Fruit fly (Drosophila melanogaster) whole organism, embryonic: ENCODE results near the gene CG17127.

Experiments used
- ATbp ChIP-seq: fragments of 200-800 bp; sonication (Bioruptor generic); optimal IDR thresholded peaks from 2 replicates; lab custom pipeline; 2017; ENCODE audit warnings: missing biosample characterization, mild to moderate bottlenecking, missing genetic modification characterization, missing genetic modification reagents
- Abd-B ChIP-seq: fragments of 200-800 bp; sonication (Bioruptor generic); optimal IDR thresholded peaks from 2 replicates; lab custom pipeline; 2018; ENCODE audit warnings: missing biosample characterization, mild to moderate bottlenecking, missing genetic modification characterization, moderate library complexity
- Adf1 ChIP-seq: fragments of 200-800 bp; sonication (Bioruptor generic); IDR thresholded peaks from 2 replicates; pipeline ENCODE4 v1.3.6; 2022; ENCODE audit warnings: missing biosample characterization, missing genetic modification characterization
- Antp ChIP-seq: fragments of 200-800 bp; sonication (Bioruptor generic); optimal IDR thresholded peaks from 3 replicates; lab custom pipeline; 2016; ENCODE audit warnings: missing biosample characterization, missing genetic modification characterization
- Atf6 ChIP-seq: fragments of 200-800 bp; sonication (Bioruptor generic); IDR thresholded peaks from 2 replicates; pipeline ENCODE4 v1.3.6; 2022; ENCODE audit warnings: missing biosample characterization, missing genetic modification characterization
- B-H1 ChIP-seq: fragments of 200-800 bp; sonication (Bioruptor generic); IDR thresholded peaks from 3 replicates; pipeline ENCODE4 v1.3.6; 2022; ENCODE audit warnings: missing biosample characterization, missing genetic modification characterization
- C15 ChIP-seq: fragments of 200-800 bp; sonication (Bioruptor generic); IDR thresholded peaks from 3 replicates; pipeline ENCODE4 v1.3.6; 2022; ENCODE audit warnings: missing biosample characterization, missing genetic modification characterization
- CG10431 ChIP-seq: fragments of 200-800 bp; sonication (Bioruptor generic); optimal IDR thresholded peaks from 3 replicates; lab custom pipeline; 2018; ENCODE audit warnings: missing biosample characterization, mild to moderate bottlenecking, missing genetic modification characterization
- CG13123 ChIP-seq: fragments of 200-800 bp; sonication (Bioruptor generic); optimal IDR thresholded peaks from 2 replicates; lab custom pipeline; 2016; ENCODE audit warnings: missing biosample characterization, missing genetic modification characterization
- CG13624 ChIP-seq: fragments of 200-800 bp; sonication (Bioruptor generic); optimal IDR thresholded peaks from 2 replicates; lab custom pipeline; 2016; ENCODE audit warnings: missing biosample characterization, missing genetic modification characterization
- CG14050 ChIP-seq: fragments of 200-800 bp; sonication (Bioruptor generic); IDR thresholded peaks from 3 replicates; pipeline ENCODE4 v1.3.6; 2022; ENCODE audit warnings: missing biosample characterization, missing genetic modification characterization
- CG14667 ChIP-seq: fragments of 200-800 bp; sonication (Bioruptor generic); IDR thresholded peaks from 2 replicates; pipeline ENCODE4 v1.3.6; 2022; ENCODE audit warnings: missing biosample characterization, missing genetic modification characterization
- CG30431 ChIP-seq: fragments of 200-800 bp; sonication (Bioruptor generic); optimal IDR thresholded peaks from 2 replicates; lab custom pipeline; 2017; ENCODE audit warnings: missing biosample characterization, missing genetic modification characterization
- CG31441 ChIP-seq: fragments of 200-800 bp; sonication (Bioruptor generic); IDR thresholded peaks from 2 replicates; pipeline ENCODE4 v1.3.6; 2022; ENCODE audit warnings: missing biosample characterization, missing genetic modification characterization
- CG3995 ChIP-seq: fragments of 200-800 bp; sonication (Bioruptor generic); optimal IDR thresholded peaks from 3 replicates; lab custom pipeline; 2016; ENCODE audit warnings: missing biosample characterization, missing genetic modification characterization
- CG6683 ChIP-seq: fragments of 200-800 bp; sonication (Bioruptor generic); optimal IDR thresholded peaks from 2 replicates; lab custom pipeline; 2017; ENCODE audit warnings: missing biosample characterization, mild to moderate bottlenecking, missing genetic modification characterization, missing genetic modification reagents
- CG7987 ChIP-seq: fragments of 200-800 bp; sonication (Bioruptor generic); optimal IDR thresholded peaks from 2 replicates; lab custom pipeline; 2018; ENCODE audit warnings: missing biosample characterization, mild to moderate bottlenecking, missing genetic modification characterization, moderate library complexity
- CG9609 ChIP-seq: fragments of 200-800 bp; sonication (Bioruptor generic); optimal IDR thresholded peaks from 3 replicates; lab custom pipeline; 2016; ENCODE audit warnings: missing biosample characterization, missing genetic modification characterization
- Dip2 ChIP-seq: fragments of 200-800 bp; sonication (Bioruptor generic); IDR thresholded peaks from 2 replicates; pipeline ENCODE4 v1.3.6; 2022; ENCODE audit warnings: missing biosample characterization, missing genetic modification characterization
- H2.0 ChIP-seq: fragments of 200-800 bp; sonication (Bioruptor generic); IDR thresholded peaks from 2 replicates; pipeline ENCODE4 v1.3.6; 2022; ENCODE audit warnings: missing biosample characterization, missing genetic modification characterization
- HmgZ ChIP-seq: fragments of 200-800 bp; sonication (Bioruptor generic); optimal IDR thresholded peaks from 2 replicates; lab custom pipeline; 2018; ENCODE audit warnings: missing biosample characterization, mild to moderate bottlenecking, missing genetic modification characterization
- Hr39 ChIP-seq: fragments of >200 bp; optimal IDR thresholded peaks from 2 replicates; lab custom pipeline; 2017
- Hr51 ChIP-seq, 2 experiments: fragments of 200-800 bp; sonication (Bioruptor generic); optimal IDR thresholded peaks; 2 replicates in 1 of 2; 3 replicates in 1 of 2; lab custom pipeline; 2016 to 2018; ENCODE audit warnings: missing biosample characterization in 2 of 2, missing genetic modification characterization in 2 of 2, mild to moderate bottlenecking in 1 of 2, moderate library complexity in 1 of 2
- Hr78 ChIP-seq, 2 experiments: fragments of 200-800 bp in 1 of 2; fragments of >200 bp in 1 of 2; sonication (Bioruptor generic) in 1 of 2; optimal IDR thresholded peaks; 2 replicates each; lab custom pipeline; 2017 to 2019; ENCODE audit warnings: missing biosample characterization in 2 of 2, missing genetic modification characterization in 2 of 2, mild to moderate bottlenecking in 1 of 2, moderate library complexity in 1 of 2
- Mrtf ChIP-seq: fragments of 200-800 bp; sonication (Bioruptor generic); IDR thresholded peaks from 3 replicates; pipeline ENCODE4 v1.3.6; 2022; ENCODE audit warnings: missing biosample characterization, missing genetic modification characterization
- Oaz ChIP-seq: fragments of 200-800 bp; sonication (Bioruptor generic); IDR thresholded peaks from 2 replicates; pipeline ENCODE4 v1.3.6; 2022; ENCODE audit warnings: missing biosample characterization, missing genetic modification characterization
- Opbp ChIP-seq: fragments of 200-800 bp; sonication (Bioruptor generic); IDR thresholded peaks from 3 replicates; pipeline ENCODE4 v1.3.6; 2022; ENCODE audit warnings: missing biosample characterization, missing genetic modification characterization; ENCODE audit not compliant: partially characterized antibody
- Pdp1 ChIP-seq, 2 experiments: fragments of 200-800 bp; sonication (Bioruptor generic); optimal IDR thresholded peaks; 3 replicates each; lab custom pipeline; 2016; ENCODE audit warnings: missing biosample characterization in 2 of 2, missing genetic modification characterization in 2 of 2, mild to moderate bottlenecking in 1 of 2, moderate library complexity in 1 of 2
- Sox100B ChIP-seq: fragments of 200-800 bp; sonication (Bioruptor generic); optimal IDR thresholded peaks from 3 replicates; lab custom pipeline; 2018; ENCODE audit warnings: missing biosample characterization, mild to moderate bottlenecking, missing genetic modification characterization
- Xrp1 ChIP-seq: fragments of 200-800 bp; sonication (Bioruptor generic); IDR thresholded peaks from 2 replicates; pipeline ENCODE4 v1.3.6; 2022; ENCODE audit warnings: missing biosample characterization, missing genetic modification characterization
- ab ChIP-seq: fragments of 200-800 bp; sonication (Bioruptor generic); optimal IDR thresholded peaks from 2 replicates; lab custom pipeline; 2016; ENCODE audit warnings: missing biosample characterization, missing genetic modification characterization
- bcd ChIP-seq: fragments of 200-800 bp; sonication (Bioruptor generic); optimal IDR thresholded peaks from 2 replicates; lab custom pipeline; 2017; ENCODE audit warnings: missing biosample characterization, mild to moderate bottlenecking, missing genetic modification characterization
- bowl ChIP-seq: fragments of 200-800 bp; sonication (Bioruptor generic); IDR thresholded peaks from 2 replicates; pipeline ENCODE4 v1.3.6; 2022; ENCODE audit warnings: missing biosample characterization, missing genetic modification characterization
- br ChIP-seq: fragments of >200 bp; optimal IDR thresholded peaks from 2 replicates; lab custom pipeline; 2017
- bsh ChIP-seq, 2 experiments: fragments of 200-800 bp; sonication (Bioruptor generic); optimal IDR thresholded peaks; 2 replicates each; lab custom pipeline; 2017 to 2018; ENCODE audit warnings: mild to moderate bottlenecking in 2 of 2, missing biosample characterization in 2 of 2, missing genetic modification characterization in 2 of 2, moderate library complexity in 1 of 2
- crc ChIP-seq: fragments of 200-800 bp; sonication (Bioruptor generic); optimal IDR thresholded peaks from 2 replicates; lab custom pipeline; 2016; ENCODE audit warnings: missing biosample characterization, missing genetic modification characterization
- dati ChIP-seq: fragments of 200-800 bp; sonication (Bioruptor generic); IDR thresholded peaks from 2 replicates; pipeline ENCODE4 v1.3.6; 2022; ENCODE audit warnings: missing biosample characterization, missing genetic modification characterization
- fd96Cb ChIP-seq: fragments of 200-800 bp; sonication (Bioruptor generic); optimal IDR thresholded peaks from 2 replicates; lab custom pipeline; 2018; ENCODE audit warnings: missing biosample characterization, mild to moderate bottlenecking, missing genetic modification characterization, moderate library complexity
- fu2 ChIP-seq: fragments of 200-800 bp; sonication (Bioruptor generic); optimal IDR thresholded peaks from 2 replicates; lab custom pipeline; 2016; ENCODE audit warnings: missing biosample characterization, missing genetic modification characterization
- h ChIP-seq: fragments of >200 bp; optimal IDR thresholded peaks from 2 replicates; lab custom pipeline; 2017
- hb ChIP-seq: fragments of 200-800 bp; sonication (Bioruptor generic); IDR thresholded peaks from 3 replicates; pipeline ENCODE4 v1.3.6; 2022; ENCODE audit warnings: missing biosample characterization, missing genetic modification characterization; ENCODE audit not compliant: partially characterized antibody
- lilli ChIP-seq: fragments of 200-800 bp; sonication (Bioruptor generic); optimal IDR thresholded peaks from 3 replicates; lab custom pipeline; 2016; ENCODE audit warnings: missing biosample characterization, missing genetic modification characterization
- slp2 ChIP-seq: fragments of 200-800 bp; sonication (Bioruptor generic); optimal IDR thresholded peaks from 2 replicates; lab custom pipeline; 2016; ENCODE audit warnings: missing biosample characterization, missing genetic modification characterization
- sr ChIP-seq: fragments of 200-800 bp; sonication (Bioruptor generic); IDR thresholded peaks from 3 replicates; pipeline ENCODE4 v1.3.6; 2022; ENCODE audit warnings: missing biosample characterization, missing genetic modification characterization
- tio ChIP-seq: fragments of 200-800 bp; sonication (Bioruptor generic); optimal IDR thresholded peaks from 2 replicates; lab custom pipeline; 2017; ENCODE audit warnings: missing biosample characterization, missing genetic modification characterization, inconsistent platforms
- unpg ChIP-seq: fragments of 200-800 bp; sonication (Bioruptor generic); optimal IDR thresholded peaks from 3 replicates; lab custom pipeline; 2018; ENCODE audit warnings: missing biosample characterization, mild to moderate bottlenecking, missing genetic modification characterization, moderate library complexity
- usp ChIP-seq: fragments of >200 bp; optimal IDR thresholded peaks from 2 replicates; lab custom pipeline; 2017; ENCODE audit warnings: missing biosample characterization, missing genetic modification characterization
- vfl ChIP-seq: fragments of 200-800 bp; sonication (Bioruptor generic); optimal IDR thresholded peaks from 2 replicates; lab custom pipeline; 2016; ENCODE audit warnings: missing biosample characterization, missing genetic modification characterization
- vnd ChIP-seq: fragments of 200-800 bp; sonication (Bioruptor generic); IDR thresholded peaks from 3 replicates; pipeline ENCODE4 v1.3.6; 2022; ENCODE audit warnings: missing biosample characterization, missing genetic modification characterization; ENCODE audit not compliant: partially characterized antibody
- wek ChIP-seq: fragments of 200-800 bp; sonication (Bioruptor generic); optimal IDR thresholded peaks from 3 replicates; lab custom pipeline; 2018; ENCODE audit warnings: missing biosample characterization, mild to moderate bottlenecking, missing genetic modification characterization, moderate library complexity
- zen ChIP-seq: fragments of 200-800 bp; sonication (Bioruptor generic); optimal IDR thresholded peaks from 3 replicates; lab custom pipeline; 2018; ENCODE audit warnings: missing biosample characterization, mild to moderate bottlenecking, missing genetic modification characterization, moderate library complexity
- zf30C ChIP-seq: fragments of 200-800 bp; sonication (Bioruptor generic); optimal IDR thresholded peaks from 3 replicates; lab custom pipeline; 2018; ENCODE audit warnings: missing biosample characterization, mild to moderate bottlenecking, missing genetic modification characterization

CG17127 gene

DNA sequence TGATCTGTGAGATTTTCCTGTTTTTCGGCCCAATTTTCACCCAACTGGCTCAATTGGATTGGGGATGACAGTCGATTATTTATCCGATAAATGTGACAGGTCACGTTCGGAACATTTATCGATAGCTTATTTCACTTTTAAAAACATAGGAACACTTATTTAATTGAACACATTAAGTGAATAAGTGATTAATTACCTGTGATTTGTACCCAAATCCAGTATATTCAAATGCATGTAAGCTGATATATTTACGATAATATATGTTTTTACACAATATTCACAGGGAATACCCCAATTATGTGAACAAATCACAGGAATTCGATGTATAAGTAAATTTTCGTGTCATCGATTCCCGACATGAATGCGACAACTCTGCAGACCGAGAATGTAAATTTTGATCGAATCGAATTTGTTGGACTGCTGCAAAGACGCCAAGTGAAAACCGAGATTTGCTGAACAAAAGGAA lies 38.3 kb upstream of the CG17127 start, which contains the start of the genes EMC3 and Dpy-30L1 (continued):
- no peak for TF ChIP-seq bcd
- TF ChIP-seq h (lab: Kevin White, UChicago), result no peak
- no peak for TF ChIP-seq CG30431
- no peak for TF ChIP-seq br (lab: Kevin White, UChicago)
- TF ChIP-seq usp, result no peak
- no peak for TF ChIP-seq unpg (GFP tag; lab: Kevin White, UChicago)
- TF ChIP-seq bsh (GFP tag; optimal IDR thresholded peaks at IDR 0.05; lab: Kevin White, UChicago), result peak in 1 of 2 experiments; percentile 53
- TF ChIP-seq Sox100B (GFP tag; lab: Kevin White, UChicago), result no peak
- TF ChIP-seq HmgZ (tag; lab: Kevin White, UChicago), result peak; percentile 64
- peak; percentile 57 for TF ChIP-seq Antp (GFP tag; lab: Kevin White, UChicago)
- TF ChIP-seq ab (GFP tag; lab: Kevin White, UChicago), result no peak
- peak; percentile 2 for TF ChIP-seq fd96Cb (tag; lab: Kevin White, UChicago)
- peak; percentile 10 for TF ChIP-seq vfl (GFP tag; lab: Kevin White, UChicago)
- TF ChIP-seq CG14667 (GFP tag; lab: Robert Waterston, UW), result 0 out of 2 replicates have a peak, but pooled peaks have one; percentile 29
- TF ChIP-seq CG31441 (GFP tag; lab: Robert Waterston, UW), result no peak; the same call in none of the 2 replicates
- peak; percentile 78 for TF ChIP-seq vnd
- TF ChIP-seq slp2 (GFP tag; lab: Kevin White, UChicago), result no peak
- TF ChIP-seq dati, result no peak
- no peak for TF ChIP-seq CG13123 (GFP tag; lab: Kevin White, UChicago)
- no peak for TF ChIP-seq B-H1 (GFP tag; lab: Robert Waterston, UW)
- TF ChIP-seq Atf6 (GFP tag; lab: Robert Waterston, UW), result peak; percentile 22; the same call in 1 of the 2 replicates
- peak; percentile 72; the same call in 2 of the 3 replicates for TF ChIP-seq Opbp (GFP tag; lab: Robert Waterston, UW)
- TF ChIP-seq zen, result peak; percentile 67
- no peak for TF ChIP-seq zf30C (GFP tag; lab: Kevin White, UChicago)
- TF ChIP-seq CG7987 (GFP tag; lab: Kevin White, UChicago), result no peak
- no peak for TF ChIP-seq Dip2 (GFP tag; lab: Robert Waterston, UW)
- TF ChIP-seq Adf1 (GFP tag; lab: Robert Waterston, UW), result no peak
- TF ChIP-seq sr, result no peak
- TF ChIP-seq CG10431 (GFP tag; lab: Kevin White, UChicago), result no peak
- TF ChIP-seq CG14050 (GFP tag; lab: Robert Waterston, UW), result no peak
- TF ChIP-seq lilli (GFP tag; lab: Kevin White, UChicago), result peak; percentile 78
- TF ChIP-seq C15 (GFP tag; lab: Robert Waterston, UW), result no peak
- peak; percentile 51 for TF ChIP-seq Abd-B (GFP tag; lab: Kevin White, UChicago)
- TF ChIP-seq Hr78 (GFP tag; optimal IDR thresholded peaks at IDR 0.05; lab: Kevin White, UChicago), result no peak
- no peak for TF ChIP-seq Hr39 (lab: Kevin White, UChicago)
- no peak for TF ChIP-seq Mrtf
- TF ChIP-seq fu2 (GFP tag; lab: Kevin White, UChicago), result peak; percentile 26
- TF ChIP-seq hb (GFP tag; lab: Robert Waterston, UW), result peak; percentile 73; the same call in 2 of the 3 replicates
- TF ChIP-seq CG6683 (GFP tag; lab: Kevin White, UChicago), result no peak
- peak; percentile 48 for TF ChIP-seq H2.0 (GFP tag; lab: Robert Waterston, UW)
- peak; percentile 98 for TF ChIP-seq wek
- peak; percentile 37; the same call in 1 of the 2 replicates for TF ChIP-seq Xrp1 (GFP tag; lab: Robert Waterston, UW)
- TF ChIP-seq Hr51 (GFP tag; optimal IDR thresholded peaks at IDR 0.05; lab: Kevin White, UChicago), result peak in 1 of 2 experiments; percentile 30
- TF ChIP-seq Oaz (GFP tag; lab: Robert Waterston, UW), result no peak
- TF ChIP-seq CG9609 (GFP tag; lab: Kevin White, UChicago), result peak; percentile 17
- peak; percentile 24 to 53 for TF ChIP-seq Pdp1 (GFP tag; optimal IDR thresholded peaks at IDR 0.05; lab: Kevin White, UChicago)
- peak; percentile 99 for TF ChIP-seq CG3995 (GFP tag; lab: Kevin White, UChicago)
- TF ChIP-seq ATbp (GFP tag; lab: Kevin White, UChicago), result no peak
- no peak for TF ChIP-seq bowl (GFP tag; lab: Robert Waterston, UW)
- no peak for TF ChIP-seq crc (GFP tag; lab: Kevin White, UChicago)
- TF ChIP-seq tio, result no peak
- peak; percentile 68 for TF ChIP-seq CG13624 (GFP tag; lab: Kevin White, UChicago)
